Fruit fly (Drosophila melanogaster): ENCODE data around the gene CG45067.
A peak's percentile ranks its signal among the peaks of the same experiment; 100 is the strongest.

The CG45067 gene

DNA sequence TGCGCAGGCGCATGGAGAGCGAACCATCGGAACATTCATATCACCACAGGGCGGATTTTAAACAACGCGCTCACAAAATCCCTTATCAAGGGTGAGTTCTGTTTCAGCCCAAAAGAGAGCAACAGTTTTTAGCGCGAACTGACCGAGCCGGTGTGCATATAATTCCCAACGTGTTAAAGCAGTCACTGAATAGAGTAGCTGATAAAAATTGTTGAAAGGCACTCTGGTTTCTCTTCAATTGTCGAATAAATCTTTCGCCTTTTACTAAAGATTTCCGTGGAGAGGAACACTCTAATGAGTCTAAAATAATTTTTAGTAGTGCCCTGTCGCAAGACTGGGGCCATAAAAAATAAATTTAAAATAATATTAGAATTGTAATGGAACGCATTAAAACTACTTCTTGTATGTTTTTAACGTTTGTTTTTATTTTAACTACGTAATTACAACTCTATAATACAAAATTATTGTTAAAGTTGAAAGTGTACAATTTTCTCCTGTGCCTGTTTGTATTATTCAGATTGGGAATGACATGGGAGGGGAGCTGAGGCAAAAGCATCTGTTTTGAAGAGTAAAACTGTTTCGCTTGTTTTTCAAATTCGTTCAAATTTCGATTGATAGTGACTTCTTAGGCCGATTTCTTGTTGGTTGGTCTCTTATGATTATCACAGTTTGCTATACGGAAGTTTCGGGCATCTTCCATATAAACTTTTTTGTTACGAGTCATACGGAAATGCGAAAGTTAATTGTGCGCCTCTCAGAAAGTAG is 23.5 kb downstream of the CG45067 start (continued):
- TF ChIP-seq Hand (GFP tag; optimal IDR thresholded peaks at IDR 0.05) (no peak), CG17829 (tag; optimal IDR thresholded peaks at IDR 0.05) (peak; percentile 50), zfh2 (GFP tag; optimal IDR thresholded peaks at IDR 0.05) (no peak), NK7.1 (GFP tag; optimal IDR thresholded peaks at IDR 0.05) (no peak), dati (GFP tag; IDR thresholded peaks at IDR 0.05) (no peak), stwl (tag; optimal IDR thresholded peaks at IDR 0.05) (no peak), PHDP (tag; optimal IDR thresholded peaks at IDR 0.05) (peak; percentile 34), Myb (GFP tag; optimal IDR thresholded peaks at IDR 0.05) (no peak), tin (GFP tag; optimal IDR thresholded peaks at IDR 0.05) (peak; percentile 28), HLH3B (GFP tag; IDR thresholded peaks at IDR 0.05) (peak; percentile 66; the same call in 1 of the 2 replicates), lola (GFP tag; optimal IDR thresholded peaks at IDR 0.05) (no peak), gro (GFP tag; optimal IDR thresholded peaks at IDR 0.05) (peak; percentile 15), Poxn (GFP tag; IDR thresholded peaks at IDR 0.05) (no peak), CG2712 (tag; optimal IDR thresholded peaks at IDR 0.05) (peak; percentile 54), CG7556 (GFP tag; optimal IDR thresholded peaks at IDR 0.05) (peak; percentile 10), CG7745 (tag; optimal IDR thresholded peaks at IDR 0.05) (peak; percentile 41), CG32532 (GFP tag; IDR thresholded peaks at IDR 0.05) (peak; percentile 51; the same call in 1 of the 2 replicates), pan (optimal IDR thresholded peaks at IDR 0.05) (no peak), pan (GFP tag; optimal IDR thresholded peaks at IDR 0.05 in 1 of 2, IDR thresholded peaks at IDR 0.05 in 1 of 2) (peak in 1 of 2 experiments; percentile 42), CG2129 (GFP tag; IDR thresholded peaks at IDR 0.05; ENCODE audit: partially characterized antibody) (no peak), sisA (GFP tag; IDR thresholded peaks at IDR 0.05) (peak; percentile 24; the same call in 1 of the 2 replicates), tio (GFP tag; optimal IDR thresholded peaks at IDR 0.05) (no peak), prd (optimal IDR thresholded peaks at IDR 0.05) (no peak), prd (GFP tag; IDR thresholded peaks at IDR 0.05) (peak; percentile 57), CG12104 (GFP tag; optimal IDR thresholded peaks at IDR 0.05) (no peak), chif (GFP tag; optimal IDR thresholded peaks at IDR 0.05) (peak; percentile 24 to 33), B-H1 (GFP tag; IDR thresholded peaks at IDR 0.05) (no peak), ERR (GFP tag; optimal IDR thresholded peaks at IDR 0.05) (peak; percentile 30), zfh1 (GFP tag; IDR thresholded peaks at IDR 0.05) (peak; percentile 70; the same call in 2 of the 3 replicates), CG3726 (GFP tag; IDR thresholded peaks at IDR 0.05) (no peak), Pdp1 (GFP tag; optimal IDR thresholded peaks at IDR 0.05) (peak; percentile 34 to 38), pb (GFP tag; optimal IDR thresholded peaks at IDR 0.05) (no peak), aop (GFP tag; IDR thresholded peaks at IDR 0.05) (no peak), exex (tag; optimal IDR thresholded peaks at IDR 0.05) (peak; percentile 53), MTF-1 (GFP tag; optimal IDR thresholded peaks at IDR 0.05; ENCODE audit: borderline replicate concordance) (peak; percentile 28), CG18011 (GFP tag; optimal IDR thresholded peaks at IDR 0.05) (no peak), CG15269 (tag; optimal IDR thresholded peaks at IDR 0.05) (peak; percentile 50), CG6813 (GFP tag; optimal IDR thresholded peaks at IDR 0.05) (no peak), CG12391 (tag; optimal IDR thresholded peaks at IDR 0.05) (peak; percentile 38), CG6854 (GFP tag; optimal IDR thresholded peaks at IDR 0.05) (no peak), Six4 (GFP tag; optimal IDR thresholded peaks at IDR 0.05) (no peak), Elba2 (GFP tag; optimal IDR thresholded peaks at IDR 0.05) (no peak), tap (tag; optimal IDR thresholded peaks at IDR 0.05) (no peak), CG4820 (GFP tag; optimal IDR thresholded peaks at IDR 0.05) (no peak), sens-2 (GFP tag; IDR thresholded peaks at IDR 0.05) (peak; percentile 30; the same call in 1 of the 2 replicates), knrl (GFP tag; IDR thresholded peaks at IDR 0.05; ENCODE audit: partially characterized antibody) (peak; percentile 62; the same call in 1 of the 3 replicates), psq (GFP tag; optimal IDR thresholded peaks at IDR 0.05) (no peak), tgo (GFP tag; IDR thresholded peaks at IDR 0.05) (peak; percentile 48; the same call in 2 of the 3 replicates), ken (GFP tag; IDR thresholded peaks at IDR 0.05) (peak; percentile 59; the same call in 1 of the 3 replicates)

Measured in whole organism, embryonic.